Worm (Caenorhabditis elegans) whole organism, L3 larva: ENCODE measurements around the gene ZK673.6.
A peak's percentile ranks its signal among the peaks of the same experiment; 100 is the strongest.

Experiments used
- R02D3.7 ChIP-seq: fragments of 150-350 bp; optimal IDR thresholded peaks from 2 replicates; lab custom pipeline; 2014; ENCODE audit warnings: missing biosample characterization, missing genetic modification characterization
- ZK546.5 ChIP-seq: sonication (generic microtip); optimal IDR thresholded peaks from 2 replicates; lab custom pipeline; 2017; ENCODE audit warnings: missing biosample characterization, missing genetic modification characterization
- ama-1 ChIP-seq: fragments of 150-350 bp; optimal IDR thresholded peaks from 2 replicates; lab custom pipeline; 2018
- ceh-16 ChIP-seq: sonication (generic microtip); optimal IDR thresholded peaks from 2 replicates; lab custom pipeline; 2017; ENCODE audit warnings: missing biosample characterization, missing genetic modification characterization
- ceh-82 ChIP-seq: fragments of 150-350 bp; optimal IDR thresholded peaks from 2 replicates; lab custom pipeline; 2014; ENCODE audit warnings: missing biosample characterization, missing genetic modification characterization
- ceh-9 ChIP-seq: sonication (generic microtip); optimal IDR thresholded peaks from 2 replicates; lab custom pipeline; 2018; ENCODE audit warnings: missing biosample characterization, missing genetic modification characterization
- egl-27 ChIP-seq: sonication (generic microtip); optimal IDR thresholded peaks from 4 replicates; lab custom pipeline; 2017; ENCODE audit warnings: missing biosample characterization, missing genetic modification reagents, missing genetic modification characterization
- egl-5 ChIP-seq: fragments of 150-350 bp; optimal IDR thresholded peaks from 2 replicates; lab custom pipeline; 2017; ENCODE audit warnings: missing biosample characterization, missing genetic modification reagents, missing genetic modification characterization, inconsistent platforms
- elt-1 ChIP-seq: fragments of 150-350 bp; optimal IDR thresholded peaks from 2 replicates; lab custom pipeline; 2014; ENCODE audit warnings: missing biosample characterization, missing genetic modification characterization
- elt-2 ChIP-seq: sonication (generic microtip); optimal IDR thresholded peaks from 2 replicates; lab custom pipeline; 2016; ENCODE audit warnings: missing genetic modification reagents, mild to moderate bottlenecking, missing genetic modification characterization, missing compliant biosample characterization
- eor-1 ChIP-seq, 2 experiments: fragments of 150-350 bp; optimal IDR thresholded peaks; 2 replicates each; lab custom pipeline; 2014 to 2018; ENCODE audit warnings: missing biosample characterization in 2 of 2, missing genetic modification characterization in 2 of 2
- fkh-10 ChIP-seq: sonication (generic microtip); optimal IDR thresholded peaks from 2 replicates; lab custom pipeline; 2017; ENCODE audit warnings: missing biosample characterization, missing genetic modification reagents, missing genetic modification characterization
- fkh-2 ChIP-seq: fragments of 150-350 bp; optimal IDR thresholded peaks from 2 replicates; lab custom pipeline; 2014; ENCODE audit warnings: missing biosample characterization, missing genetic modification reagents, missing genetic modification characterization
- fos-1 ChIP-seq: fragments of 150-350 bp; optimal IDR thresholded peaks from 2 replicates; lab custom pipeline; 2014; ENCODE audit warnings: missing biosample characterization, missing genetic modification characterization
- hmg-11 ChIP-seq: sonication (generic microtip); optimal IDR thresholded peaks from 2 replicates; lab custom pipeline; 2016; ENCODE audit warnings: missing genetic modification characterization, missing compliant biosample characterization
- lin-15B ChIP-seq: fragments of 150-350 bp; optimal IDR thresholded peaks from 2 replicates; lab custom pipeline; 2014; ENCODE audit warnings: missing biosample characterization, missing genetic modification characterization
- nfya-1 ChIP-seq: sonication (generic microtip); optimal IDR thresholded peaks from 2 replicates; lab custom pipeline; 2017; ENCODE audit warnings: missing genetic modification characterization, mild to moderate bottlenecking, missing compliant biosample characterization, antibody characterized with exemption, moderate library complexity; ENCODE audit not compliant: insufficient read depth
- nhr-237 ChIP-seq: fragments of 150-350 bp; optimal IDR thresholded peaks from 2 replicates; lab custom pipeline; 2014; ENCODE audit warnings: missing biosample characterization, missing genetic modification characterization
- nhr-25 ChIP-seq: sonication (generic microtip); optimal IDR thresholded peaks from 2 replicates; lab custom pipeline; 2017; ENCODE audit warnings: missing biosample characterization, missing genetic modification characterization
- nhr-28 ChIP-seq: fragments of 150-350 bp; optimal IDR thresholded peaks from 2 replicates; lab custom pipeline; 2014; ENCODE audit warnings: missing biosample characterization, missing genetic modification characterization
- nhr-43 ChIP-seq: sonication (generic microtip); optimal IDR thresholded peaks from 2 replicates; lab custom pipeline; 2016; ENCODE audit warnings: mild to moderate bottlenecking, missing genetic modification characterization, missing compliant biosample characterization; ENCODE audit not compliant: poor library complexity, severe bottlenecking
- nhr-76 ChIP-seq: fragments of 150-350 bp; sonication (generic microtip); optimal IDR thresholded peaks from 5 replicates; lab custom pipeline; 2014; ENCODE audit warnings: missing biosample characterization, missing genetic modification characterization
- nhr-77 ChIP-seq: fragments of 150-350 bp; optimal IDR thresholded peaks from 2 replicates; lab custom pipeline; 2014; ENCODE audit warnings: missing biosample characterization, missing genetic modification characterization
- pha-4 ChIP-seq: fragments of 150-350 bp; optimal IDR thresholded peaks from 2 replicates; lab custom pipeline; 2014; ENCODE audit warnings: missing biosample characterization, missing genetic modification reagents, missing genetic modification characterization
- pqm-1 ChIP-seq: fragments of 150-350 bp; optimal IDR thresholded peaks from 2 replicates; lab custom pipeline; 2017; ENCODE audit warnings: missing biosample characterization, missing genetic modification characterization, inconsistent platforms
- sea-2 ChIP-seq: fragments of 150-350 bp; sonication (generic microtip); optimal IDR thresholded peaks from 4 replicates; lab custom pipeline; 2014; ENCODE audit warnings: missing biosample characterization, missing genetic modification reagents, missing genetic modification characterization
- skn-1 ChIP-seq: fragments of 150-350 bp; optimal IDR thresholded peaks from 2 replicates; lab custom pipeline; 2014; ENCODE audit warnings: missing biosample characterization, missing genetic modification characterization
- snpc-4 ChIP-seq: fragments of 150-350 bp; optimal IDR thresholded peaks from 2 replicates; lab custom pipeline; 2014; ENCODE audit warnings: missing biosample characterization, missing genetic modification characterization
- tbx-2 ChIP-seq: sonication (generic microtip); optimal IDR thresholded peaks from 2 replicates; lab custom pipeline; 2016; ENCODE audit warnings: mild to moderate bottlenecking, missing genetic modification characterization, missing compliant biosample characterization
- unc-39 ChIP-seq: sonication (generic microtip); optimal IDR thresholded peaks from 4 replicates; lab custom pipeline; 2017; ENCODE audit warnings: missing biosample characterization, missing genetic modification characterization
- unc-62 ChIP-seq: fragments of 150-350 bp; sonication (generic microtip); optimal IDR thresholded peaks from 4 replicates; lab custom pipeline; 2014; ENCODE audit warnings: missing biosample characterization, missing genetic modification reagents, missing genetic modification characterization
- ztf-4 ChIP-seq: fragments of 150-350 bp; optimal IDR thresholded peaks from 2 replicates; lab custom pipeline; 2014; ENCODE audit warnings: missing biosample characterization, missing genetic modification characterization

ZK673.6 gene

ce11 chrII:10446300-10446699, 17.8 kb downstream of the ZK673.6 start (continued):
- TF ChIP-seq R02D3.7 (tag; lab: Kevin White, UChicago) (no peak), ZK546.5 (tag; lab: Kevin White, UChicago) (no peak)

ce11 chrII:10445738-10446137, 18.4 kb downstream of the ZK673.6 start:
- peak; percentile 30 for TF ChIP-seq lin-15B (tag; lab: Kevin White, UChicago)
- no peak for TF ChIP-seq ceh-9 (tag; lab: Kevin White, UChicago)
- TF ChIP-seq ama-1 (lab: Kevin White, UChicago), result peak; percentile 1
- peak; percentile 25 for TF ChIP-seq nfya-1 (tag; lab: Kevin White, UChicago)
- TF ChIP-seq nhr-25 (tag; lab: Kevin White, UChicago), result peak; percentile 27
- TF ChIP-seq hmg-11 (tag; lab: Kevin White, UChicago), result no peak
- TF ChIP-seq fkh-10 (GFP tag; lab: Kevin White, UChicago), result peak; percentile 1
- TF ChIP-seq nhr-76, result no peak
- no peak for TF ChIP-seq nhr-43

ce11 chrII:10444971-10445707, 19.0 kb downstream of the ZK673.6 start:
- TF ChIP-seq nhr-237 (tag; lab: Kevin White, UChicago) (no peak), unc-39 (tag; lab: Kevin White, UChicago) (no peak), lin-15B (tag; lab: Kevin White, UChicago) (peak; percentile 1), fos-1 (tag; lab: Kevin White, UChicago) (no peak), ztf-4 (no peak), pha-4 (peak; percentile 83), egl-5 (tag; lab: Kevin White, UChicago) (peak; percentile 14), unc-62 (GFP tag; lab: Kevin White, UChicago) (no peak), nfya-1 (tag; lab: Kevin White, UChicago) (no peak), tbx-2 (tag; lab: Kevin White, UChicago) (no peak), snpc-4 (no peak)

- TF ChIP-seq elt-2 (tag; lab: Kevin White, UChicago) (peak; percentile 83), pqm-1 (tag; lab: Kevin White, UChicago) (peak; percentile 72), lin-15B (tag; lab: Kevin White, UChicago) (no peak)
Observed at ce11 chrII:10443898-10444297, 20.2 kb downstream of the ZK673.6 start.

- TF ChIP-seq elt-2 (tag; lab: Kevin White, UChicago), result peak; percentile 2
Observed at ce11 chrII:10442846-10443245, 21.3 kb downstream of the ZK673.6 start, which contains the start of gene ZK673.1. Gene ZK673.1, plus strand, starts transcription at chrII:10443146.

- TF ChIP-seq pqm-1 (tag; lab: Kevin White, UChicago), result no peak
- TF ChIP-seq skn-1 (tag; lab: Kevin White, UChicago), result no peak
- no peak for TF ChIP-seq ZK546.5 (tag; lab: Kevin White, UChicago)
- TF ChIP-seq egl-27 (tag; lab: Kevin White, UChicago), result no peak
- no peak for TF ChIP-seq unc-62 (GFP tag; lab: Kevin White, UChicago)
- TF ChIP-seq sea-2, result no peak
- TF ChIP-seq ama-1 (lab: Kevin White, UChicago), result no peak
- TF ChIP-seq ztf-4, result no peak
- no peak for TF ChIP-seq tbx-2 (tag; lab: Kevin White, UChicago)
- no peak for TF ChIP-seq ceh-9 (tag; lab: Kevin White, UChicago)
- TF ChIP-seq fkh-2, result no peak
- TF ChIP-seq hmg-11 (tag; lab: Kevin White, UChicago), result no peak
- TF ChIP-seq nhr-77 (tag; lab: Kevin White, UChicago), result no peak
- TF ChIP-seq elt-1, result no peak
Observed at ce11 chrII:10439976-10440375, 24.2 kb downstream of the ZK673.6 start, which contains the start of gene E04D5.4. Gene E04D5.4, plus strand, starts transcription at chrII:10440276.

- TF ChIP-seq pha-4 (no peak), sea-2 (no peak), fos-1 (tag; lab: Kevin White, UChicago) (no peak), eor-1 (tag; optimal IDR thresholded peaks at IDR 0.05; lab: Kevin White, UChicago) (no peak), nfya-1 (tag; lab: Kevin White, UChicago) (no peak), ZK546.5 (tag; lab: Kevin White, UChicago) (no peak), unc-62 (GFP tag; lab: Kevin White, UChicago) (no peak), ceh-16 (tag; lab: Kevin White, UChicago) (no peak), nhr-28 (tag; lab: Kevin White, UChicago) (no peak), pqm-1 (tag; lab: Kevin White, UChicago) (no peak), ceh-82 (tag; lab: Kevin White, UChicago) (no peak), ztf-4 (no peak)
Observed at ce11 chrII:10437840-10438239, 26.3 kb downstream of the ZK673.6 start.
